Fruit fly (Drosophila melanogaster) ovary, adult (tissue): ENCODE measurements around the gene Diedel.

ENCODE experiments used
- CG17801 ChIP-seq: fragments of 200-800 bp; optimal IDR thresholded peaks from 2 replicates; lab custom pipeline; 2019; ENCODE audit warnings: missing biosample characterization, mild to moderate bottlenecking, missing genetic modification characterization, moderate library complexity; ENCODE audit not compliant: partially characterized antibody

The Diedel gene

dm6 chr3R:29495815-29496214 lies 2.2 kb downstream of the Diedel start:
- TF ChIP-seq CG17801 (GFP tag; lab: Kevin White, UChicago) = no peak

DNA sequence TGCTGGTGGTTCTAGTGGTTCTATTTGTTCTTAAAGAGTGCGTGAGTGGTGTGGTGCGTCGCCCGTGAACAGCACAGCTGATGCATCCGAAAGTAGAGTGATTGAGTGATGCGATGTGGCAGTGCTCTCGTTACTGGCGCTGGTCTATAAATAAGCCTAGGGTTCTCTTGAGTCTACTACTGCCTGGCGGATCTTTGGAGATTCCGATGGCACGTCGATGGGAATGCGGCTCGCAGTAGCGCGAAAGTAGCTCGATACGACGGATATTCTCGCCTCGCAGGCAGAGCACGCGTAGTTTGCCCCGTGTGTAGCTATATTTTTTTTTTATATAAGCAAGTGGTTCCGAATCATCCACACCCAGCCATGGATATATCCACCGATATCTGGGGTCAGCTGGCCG lies 2.7 kb downstream of the Diedel start:
- no peak for TF ChIP-seq CG17801 (GFP tag; lab: Kevin White, UChicago)

DNA sequence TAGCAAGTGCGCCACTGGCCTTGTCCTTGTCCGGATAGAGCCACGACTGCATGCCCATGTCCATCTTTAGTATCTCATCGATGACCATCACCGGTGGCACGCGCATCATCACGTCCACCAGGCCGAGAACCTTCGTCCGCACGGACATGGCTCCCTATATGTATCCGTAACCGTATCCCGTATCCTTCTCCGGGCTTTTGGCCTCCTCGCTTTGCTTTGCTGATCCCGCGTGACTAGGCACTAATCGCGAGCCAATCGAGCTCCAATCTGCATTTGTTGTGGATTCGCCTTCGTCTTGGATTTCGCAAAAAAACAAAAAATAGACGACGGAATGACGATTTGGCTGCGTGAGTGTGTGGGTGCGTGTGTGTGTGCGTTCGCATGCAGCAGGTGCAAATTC lies 9.3 kb downstream of the Diedel start:
- TF ChIP-seq CG17801 (GFP tag; lab: Kevin White, UChicago) = no peak

DNA sequence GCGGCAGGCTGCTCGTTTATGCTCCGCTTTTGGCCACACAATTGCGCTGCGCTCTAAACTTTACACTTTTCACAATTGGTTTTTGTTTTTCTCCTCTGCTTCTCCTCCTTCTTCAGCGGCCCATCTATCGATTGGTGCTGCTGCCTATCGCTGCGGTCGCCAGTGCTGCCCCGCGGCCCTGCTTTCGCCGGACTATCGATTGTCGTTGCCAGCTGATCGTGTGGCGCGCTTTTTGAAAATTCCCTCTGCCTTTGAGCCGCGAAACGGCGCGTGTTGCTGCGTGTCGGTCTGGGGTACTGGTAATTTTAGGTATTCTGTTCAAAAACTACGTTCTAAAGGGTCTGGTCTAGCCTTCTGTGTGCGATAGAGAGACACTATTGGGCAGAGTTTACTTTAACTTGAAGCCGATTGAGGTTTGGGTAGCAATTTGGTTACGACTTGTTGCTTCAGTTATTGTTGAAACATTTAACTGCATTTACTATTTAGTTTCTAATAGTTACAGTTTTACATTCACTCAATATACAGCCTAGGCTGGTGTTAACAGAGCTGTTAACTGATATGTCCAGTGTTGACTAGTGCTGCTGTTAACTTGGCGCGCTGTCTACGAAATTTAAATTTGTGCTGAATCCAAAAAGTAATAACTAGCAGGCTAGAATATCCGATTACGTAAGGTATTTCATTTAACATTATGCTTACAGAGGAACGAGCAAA lies 9.9 kb downstream of the Diedel start, which contains the start of gene Trc8:
Gene Trc8 (minus strand): TSS at position 392 of the 711 bp plus-strand sequence.
- TF ChIP-seq CG17801 (GFP tag; lab: Kevin White, UChicago) = no peak

dm6 chr3R:29506581-29506980 lies 12.9 kb downstream of the Diedel start:
- no peak for TF ChIP-seq CG17801 (GFP tag; lab: Kevin White, UChicago)

- no peak for TF ChIP-seq CG17801 (GFP tag; lab: Kevin White, UChicago)
Observed at dm6 chr3R:29508551-29509266, 15.1 kb downstream of the Diedel start.

- TF ChIP-seq CG17801 (GFP tag; lab: Kevin White, UChicago) = no peak
Observed at dm6 chr3R:29511472-29511871, 17.8 kb downstream of the Diedel start.

dm6 chr3R:29512306-29513044 lies 18.8 kb downstream of the Diedel start:
- TF ChIP-seq CG17801 (GFP tag; lab: Kevin White, UChicago) = no peak

- no peak for TF ChIP-seq CG17801 (GFP tag; lab: Kevin White, UChicago)
Observed at dm6 chr3R:29515417-29515816, 21.8 kb downstream of the Diedel start, which contains the start of gene ND-20L. Gene ND-20L (plus strand): TSS chr3R:29515717.

- TF ChIP-seq CG17801 (GFP tag; lab: Kevin White, UChicago) = no peak
Observed at dm6 chr3R:29516766-29517165, 23.1 kb downstream of the Diedel start.

dm6 chr3R:29517923-29518322 lies 24.3 kb downstream of the Diedel start:
- TF ChIP-seq CG17801 (GFP tag; lab: Kevin White, UChicago) = no peak

dm6 chr3R:29518498-29518897 lies 24.8 kb downstream of the Diedel start:
- TF ChIP-seq CG17801 (GFP tag; lab: Kevin White, UChicago) = no peak

- no peak for TF ChIP-seq CG17801 (GFP tag; lab: Kevin White, UChicago)
Observed at dm6 chr3R:29519332-29519731, 25.7 kb downstream of the Diedel start.

DNA sequence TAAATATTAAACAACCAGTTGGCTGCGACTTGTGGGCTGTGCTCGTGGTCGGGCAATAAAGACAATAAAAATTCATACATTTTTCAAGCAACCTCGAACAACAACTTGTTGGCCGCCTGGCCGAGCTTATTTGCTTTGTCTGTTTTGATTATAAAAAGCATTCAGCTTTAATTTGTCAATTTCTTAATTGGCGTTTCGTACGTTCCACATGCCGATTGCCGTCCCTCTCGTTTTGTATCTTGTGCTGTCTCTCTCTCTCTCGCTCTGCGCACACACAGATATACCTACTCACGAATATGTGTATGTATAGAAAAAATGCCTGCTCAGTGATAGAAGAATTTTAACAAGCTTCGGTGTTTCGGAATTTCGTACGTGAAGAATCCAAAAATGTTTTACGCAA lies 26.6 kb downstream of the Diedel start:
- no peak for TF ChIP-seq CG17801 (GFP tag; lab: Kevin White, UChicago)

dm6 chr3R:29522164-29522563 lies 28.5 kb downstream of the Diedel start:
- no peak for TF ChIP-seq CG17801 (GFP tag; lab: Kevin White, UChicago)
